Worm (Caenorhabditis elegans) whole organism, late embryonic: Measurements from ENCODE around the gene ari-2.

Experiments used
- F13H6.1 ChIP-seq: sonication (generic microtip); optimal IDR thresholded peaks from 2 replicates; lab custom pipeline; 2016; ENCODE audit warnings: missing genetic modification characterization, missing compliant biosample characterization
- ama-1 ChIP-seq: fragments of 150-350 bp; optimal IDR thresholded peaks from 2 replicates; lab custom pipeline; 2014
- ceh-2 ChIP-seq: sonication (generic microtip); optimal IDR thresholded peaks from 2 replicates; lab custom pipeline; 2016; ENCODE audit warnings: missing genotype, missing genetic modification characterization, missing compliant biosample characterization
- ceh-24 ChIP-seq: sonication (generic microtip); optimal IDR thresholded peaks from 2 replicates; lab custom pipeline; 2016; ENCODE audit warnings: mild to moderate bottlenecking, missing genetic modification characterization, missing compliant biosample characterization
- ceh-6 ChIP-seq: fragments of 200-800 bp; sonication (Bioruptor generic); optimal IDR thresholded peaks from 2 replicates; lab custom pipeline; 2018; ENCODE audit warnings: mild to moderate bottlenecking, missing genetic modification characterization, missing compliant biosample characterization
- dve-1 ChIP-seq: sonication (generic microtip); optimal IDR thresholded peaks from 2 replicates; lab custom pipeline; 2017; ENCODE audit warnings: antibody characterized with exemption, mild to moderate bottlenecking, missing genetic modification characterization, missing compliant biosample characterization
- ets-4 ChIP-seq: sonication (generic microtip); optimal IDR thresholded peaks from 2 replicates; lab custom pipeline; 2016; ENCODE audit warnings: missing genetic modification characterization, missing compliant biosample characterization
- hlh-30 ChIP-seq: sonication (generic microtip); optimal IDR thresholded peaks from 2 replicates; lab custom pipeline; 2017; ENCODE audit warnings: antibody characterized with exemption, missing genetic modification characterization, missing compliant biosample characterization; ENCODE audit not compliant: insufficient read depth
- lin-11 ChIP-seq: fragments of 200-800 bp; sonication (Bioruptor generic); optimal IDR thresholded peaks from 2 replicates; lab custom pipeline; 2018; ENCODE audit warnings: mild to moderate bottlenecking, missing genetic modification characterization, missing compliant biosample characterization
- madf-2 ChIP-seq: sonication (generic microtip); optimal IDR thresholded peaks from 2 replicates; lab custom pipeline; 2017; ENCODE audit warnings: missing genetic modification characterization, missing compliant biosample characterization
- sox-4 ChIP-seq: sonication (generic microtip); optimal IDR thresholded peaks from 2 replicates; lab custom pipeline; 2017; ENCODE audit warnings: mild to moderate bottlenecking, missing genetic modification characterization, inconsistent platforms, missing compliant biosample characterization
- unc-55 ChIP-seq: sonication (generic microtip); optimal IDR thresholded peaks from 2 replicates; lab custom pipeline; 2017; ENCODE audit warnings: missing biosample characterization, missing genetic modification reagents, missing genetic modification characterization
- unc-86 ChIP-seq: sonication (generic microtip); optimal IDR thresholded peaks from 2 replicates; lab custom pipeline; 2016; ENCODE audit warnings: missing genetic modification characterization, missing compliant biosample characterization
- zip-5 ChIP-seq: sonication (generic microtip); optimal IDR thresholded peaks from 2 replicates; lab custom pipeline; 2016; ENCODE audit warnings: missing genetic modification characterization, missing compliant biosample characterization

DNA sequence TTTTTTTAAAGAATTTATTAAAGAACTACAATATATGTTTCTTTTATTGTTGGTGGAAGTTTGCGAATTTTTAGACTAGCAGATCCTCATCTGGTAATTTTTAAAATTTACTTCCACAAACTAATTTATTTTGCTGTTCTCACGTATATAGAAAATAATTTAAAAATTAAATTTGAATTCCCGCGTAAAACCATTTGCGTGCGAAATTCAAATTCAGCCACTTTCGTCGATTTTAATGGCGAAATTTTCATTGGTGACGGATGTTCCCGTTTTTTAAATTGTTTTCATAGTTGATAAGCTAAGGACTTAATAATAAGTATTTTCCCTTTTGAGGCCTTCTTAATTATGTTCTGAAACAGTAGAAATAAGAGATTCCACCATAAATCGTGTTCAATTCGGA is 10.1 kb downstream of the ari-2 start:
- no peak for TF ChIP-seq ama-1 (lab: Kevin White, UChicago)
- no peak for TF ChIP-seq sox-4
- TF ChIP-seq lin-11 = no peak
- no peak for TF ChIP-seq F13H6.1
- TF ChIP-seq unc-55 (GFP tag; lab: Kevin White, UChicago) = no peak
- no peak for TF ChIP-seq hlh-30
- no peak for TF ChIP-seq ceh-6
- TF ChIP-seq ceh-2 (tag; lab: Kevin White, UChicago) = no peak
- TF ChIP-seq dve-1 = no peak
- TF ChIP-seq zip-5 (tag; lab: Kevin White, UChicago) = no peak
- no peak for TF ChIP-seq madf-2 (tag; lab: Kevin White, UChicago)
- no peak for TF ChIP-seq ets-4 (tag; lab: Kevin White, UChicago)
- no peak for TF ChIP-seq unc-86 (tag; lab: Kevin White, UChicago)
- no peak for TF ChIP-seq ceh-24 (tag; lab: Kevin White, UChicago)
